Fruit fly (Drosophila melanogaster): ENCODE results near the gene mus302.
A peak's percentile ranks its signal among the peaks of the same experiment; 100 is the strongest.

The mus302 gene

DNA sequence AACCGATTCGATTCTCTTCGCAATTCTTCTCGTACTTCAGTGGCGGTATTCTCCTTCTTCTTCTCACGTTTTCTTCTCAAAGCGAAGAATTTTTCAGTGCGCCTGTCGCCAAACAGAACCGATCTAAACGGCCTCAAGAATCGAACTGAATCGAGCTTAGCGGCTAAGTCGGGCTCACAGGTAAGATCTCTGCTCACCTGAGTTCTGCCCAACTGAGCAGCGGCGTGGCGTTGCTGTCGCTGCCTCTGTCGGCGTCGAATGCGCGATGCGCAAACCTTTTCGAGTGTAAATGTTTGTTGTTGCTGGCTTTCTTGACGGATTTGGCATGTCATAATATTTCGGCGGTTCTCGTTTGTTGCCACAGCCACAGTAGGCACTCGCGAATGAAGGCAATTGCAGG, 32.4 kb upstream of the mus302 start:
- no peak for TF ChIP-seq CG12605 (GFP tag; IDR thresholded peaks at IDR 0.05)
- TF ChIP-seq EcR (GFP tag; optimal IDR thresholded peaks at IDR 0.05), result peak; percentile 28
- TF ChIP-seq rn (GFP tag; IDR thresholded peaks at IDR 0.05), result no peak

DNA sequence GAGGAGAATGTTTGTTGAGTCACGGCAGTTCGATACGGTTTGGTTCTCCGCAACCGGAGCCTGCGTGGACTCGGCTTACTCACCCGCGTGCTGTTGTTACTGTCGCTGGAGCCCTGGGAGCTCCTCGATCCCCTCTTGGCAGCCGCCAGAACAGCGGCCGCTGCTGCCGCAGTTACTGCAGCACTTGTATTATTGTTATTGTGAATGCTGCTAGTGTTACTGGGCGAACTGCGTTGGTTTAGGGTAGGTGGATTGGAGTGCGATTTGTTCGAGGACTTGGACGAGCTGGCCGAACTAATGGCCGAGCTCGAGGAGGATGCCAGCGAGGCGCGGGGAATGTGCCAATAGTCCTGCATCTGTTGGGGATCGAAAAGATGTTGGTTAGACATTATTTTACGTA, 31.0 kb upstream of the mus302 start:
- TF ChIP-seq CG8159 (tag; optimal IDR thresholded peaks at IDR 0.05) (no peak), Snoo (tag; optimal IDR thresholded peaks at IDR 0.05) (no peak), Pif1B (GFP tag; optimal IDR thresholded peaks at IDR 0.05) (no peak)

DNA sequence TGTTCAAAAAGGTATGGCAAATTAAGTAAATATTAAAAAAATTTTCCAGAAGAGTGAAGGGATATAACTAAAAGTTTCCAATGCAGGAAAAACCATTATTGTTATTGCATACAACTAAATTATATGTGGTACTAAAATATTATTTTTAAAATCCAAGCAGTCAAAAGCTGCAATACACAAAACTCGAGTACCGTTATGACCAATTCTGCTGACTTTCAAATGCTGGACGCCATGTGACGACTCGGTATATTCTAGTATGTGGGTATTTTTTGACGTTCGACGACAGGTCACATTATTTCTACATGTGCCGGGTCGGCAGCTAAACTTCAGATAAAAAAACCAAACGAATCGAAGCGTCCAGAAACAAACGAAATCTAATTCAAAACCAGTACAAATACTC, 28.6 kb upstream of the mus302 start:
- TF ChIP-seq D1 (tag; optimal IDR thresholded peaks at IDR 0.05) (peak; percentile 24), CG13204 (GFP tag; optimal IDR thresholded peaks at IDR 0.05) (no peak)

DNA sequence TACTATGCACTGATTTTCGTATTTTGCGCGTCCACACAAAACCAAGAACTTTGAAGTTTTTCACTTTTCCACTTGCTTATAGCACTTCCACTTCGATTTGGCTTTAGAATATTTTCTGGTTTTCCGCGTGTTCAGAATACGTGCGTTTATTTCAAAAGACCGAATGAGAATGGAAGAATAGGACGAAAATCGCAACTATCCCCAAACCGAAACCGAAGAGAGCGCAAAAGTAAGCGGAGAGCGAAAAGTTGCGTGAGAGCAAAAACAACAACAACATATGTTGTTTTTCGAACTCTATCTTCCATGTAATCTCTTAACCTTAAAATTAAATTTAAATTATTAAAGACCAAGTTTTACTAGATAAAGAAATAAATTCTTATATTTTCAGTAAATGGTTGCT, 28.0 kb upstream of the mus302 start, which contains the start of gene CG9674:
Gene CG9674 (minus strand): TSS at position 174 of the 400 bp plus-strand sequence.
- TF ChIP-seq EcR (GFP tag; optimal IDR thresholded peaks at IDR 0.05), result peak; percentile 9
- no peak for TF ChIP-seq CG8159 (tag; optimal IDR thresholded peaks at IDR 0.05)

DNA sequence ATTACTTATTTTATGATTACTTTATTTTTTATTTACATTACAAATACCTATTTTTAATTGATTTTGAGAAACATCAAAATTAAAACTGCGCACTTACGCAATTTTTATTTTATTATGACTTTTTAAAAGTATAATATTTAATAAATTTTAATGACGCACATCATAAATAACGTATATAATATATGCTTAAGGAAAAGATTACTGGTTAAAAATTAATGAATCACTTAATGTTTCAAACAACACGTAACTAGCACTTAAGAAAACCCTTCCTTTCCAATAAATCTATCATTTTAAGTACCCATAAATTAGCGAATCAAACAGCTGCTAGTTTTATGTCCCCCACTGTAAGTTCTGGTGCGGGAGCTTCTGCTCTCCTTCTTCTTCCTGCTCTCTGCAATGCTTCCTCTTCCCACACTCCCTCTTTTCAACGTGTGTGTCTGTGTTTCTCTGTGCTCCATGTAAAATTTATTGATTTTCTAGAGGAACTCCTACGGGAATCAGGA, 27.3 kb upstream of the mus302 start:
- TF ChIP-seq D1 (tag; optimal IDR thresholded peaks at IDR 0.05) (peak; percentile 91), CG13204 (GFP tag; optimal IDR thresholded peaks at IDR 0.05) (peak; percentile 37), CG34367 (tag; optimal IDR thresholded peaks at IDR 0.05) (peak; percentile 84), gl (tag; optimal IDR thresholded peaks at IDR 0.05) (no peak), fd96Ca (GFP tag; IDR thresholded peaks at IDR 0.05) (no peak), CG15710 (tag; optimal IDR thresholded peaks at IDR 0.05) (peak; percentile 93), CG12605 (GFP tag; IDR thresholded peaks at IDR 0.05) (peak; percentile 43; the same call in 1 of the 2 replicates), CG8159 (tag; optimal IDR thresholded peaks at IDR 0.05) (peak; percentile 77), CG4496 (GFP tag; IDR thresholded peaks at IDR 0.05) (peak; percentile 74; the same call in 2 of the 3 replicates), Pif1A (GFP tag; optimal IDR thresholded peaks at IDR 0.05) (peak; percentile 56), CG8301 (tag; optimal IDR thresholded peaks at IDR 0.05) (peak; percentile 92), Snoo (tag; optimal IDR thresholded peaks at IDR 0.05) (peak; percentile 77), CG32121 (GFP tag; IDR thresholded peaks at IDR 0.05) (0 out of 2 replicates have a peak, but pooled peaks have one; percentile 12), Ets98B (GFP tag; IDR thresholded peaks at IDR 0.05) (peak; percentile 34; the same call in 1 of the 2 replicates), CG14655 (GFP tag; optimal IDR thresholded peaks at IDR 0.05) (peak; percentile 95), EcR (GFP tag; optimal IDR thresholded peaks at IDR 0.05) (no peak), CG10348 (GFP tag; IDR thresholded peaks at IDR 0.05) (no peak), Pif1B (GFP tag; optimal IDR thresholded peaks at IDR 0.05) (no peak), CG17806 (tag; optimal IDR thresholded peaks at IDR 0.05) (peak; percentile 83), rn (GFP tag; IDR thresholded peaks at IDR 0.05) (no peak; the same call in 1 of the 2 replicates), CG9948 (tag; optimal IDR thresholded peaks at IDR 0.05) (peak; percentile 94)

DNA sequence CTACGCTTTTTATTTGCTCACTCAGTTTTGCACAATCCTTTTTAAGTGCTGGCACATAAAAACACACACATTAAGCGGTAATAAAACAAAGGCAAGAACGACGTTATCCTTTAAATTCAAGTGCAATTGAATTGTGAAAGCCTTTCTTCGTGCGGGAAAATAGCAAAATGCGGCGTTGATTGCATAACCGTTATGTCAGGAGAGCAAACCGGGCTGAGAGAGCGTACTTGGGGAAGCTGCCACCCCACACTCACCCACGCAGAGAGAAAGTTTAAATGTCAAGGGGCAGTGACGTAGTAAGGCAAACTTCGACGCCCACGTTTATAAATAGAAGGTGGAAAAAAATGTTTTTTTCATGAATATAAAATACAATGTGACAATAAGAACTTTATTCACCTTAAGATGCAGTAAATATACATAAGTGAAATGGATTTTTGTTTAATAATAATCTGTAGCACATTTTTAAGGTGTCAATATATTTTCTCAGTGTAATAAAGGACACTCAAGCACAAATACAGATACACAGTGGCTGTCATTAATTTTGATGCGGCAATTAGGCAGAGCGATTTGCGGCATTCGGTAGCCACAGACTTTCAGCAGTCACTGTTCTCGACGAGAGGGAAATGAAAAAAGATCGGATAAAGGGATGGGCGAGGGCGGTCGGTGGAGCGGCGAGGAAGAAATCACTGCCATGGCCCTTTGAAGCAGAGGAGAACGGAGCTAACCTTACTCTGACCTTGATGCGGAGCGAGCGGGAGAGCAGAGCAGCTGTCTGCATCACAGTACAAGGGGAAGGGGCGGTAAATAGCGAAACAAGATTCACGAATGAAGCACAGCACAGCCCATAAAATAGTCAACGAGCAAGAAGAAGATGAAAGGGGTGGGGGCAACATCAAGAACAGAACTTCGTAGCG, 26.5 kb upstream of the mus302 start:
- TF ChIP-seq fd96Ca (GFP tag; IDR thresholded peaks at IDR 0.05) (peak; percentile 42; the same call in 1 of the 3 replicates), rn (GFP tag; IDR thresholded peaks at IDR 0.05) (no peak), CG15710 (tag; optimal IDR thresholded peaks at IDR 0.05) (peak; percentile 59), EcR (GFP tag; optimal IDR thresholded peaks at IDR 0.05) (peak; percentile 96), Ets98B (GFP tag; IDR thresholded peaks at IDR 0.05) (no peak), CG9948 (tag; optimal IDR thresholded peaks at IDR 0.05) (peak; percentile 76), gl (tag; optimal IDR thresholded peaks at IDR 0.05) (peak; percentile 18), Pif1B (GFP tag; optimal IDR thresholded peaks at IDR 0.05) (peak; percentile 21), CG8159 (tag; optimal IDR thresholded peaks at IDR 0.05) (peak; percentile 31), CG4496 (GFP tag; IDR thresholded peaks at IDR 0.05) (0 out of 3 replicates have a peak, but pooled peaks have one; percentile 14), CG17806 (tag; optimal IDR thresholded peaks at IDR 0.05) (peak; percentile 73), CG13204 (GFP tag; optimal IDR thresholded peaks at IDR 0.05) (peak; percentile 88), CG12605 (GFP tag; IDR thresholded peaks at IDR 0.05) (peak; percentile 39; the same call in 1 of the 2 replicates), Pif1A (GFP tag; optimal IDR thresholded peaks at IDR 0.05) (peak; percentile 64), CG10348 (GFP tag; IDR thresholded peaks at IDR 0.05) (no peak), CG34367 (tag; optimal IDR thresholded peaks at IDR 0.05) (peak; percentile 66), CG14655 (GFP tag; optimal IDR thresholded peaks at IDR 0.05) (peak; percentile 37), Snoo (tag; optimal IDR thresholded peaks at IDR 0.05) (no peak), CG32121 (GFP tag; IDR thresholded peaks at IDR 0.05) (no peak), CG8301 (tag; optimal IDR thresholded peaks at IDR 0.05) (peak; percentile 42)

Measured in whole organism, pupa.